Fruit fly (Drosophila melanogaster): ENCODE results near the gene CG32192.

The CG32192 gene

DNA sequence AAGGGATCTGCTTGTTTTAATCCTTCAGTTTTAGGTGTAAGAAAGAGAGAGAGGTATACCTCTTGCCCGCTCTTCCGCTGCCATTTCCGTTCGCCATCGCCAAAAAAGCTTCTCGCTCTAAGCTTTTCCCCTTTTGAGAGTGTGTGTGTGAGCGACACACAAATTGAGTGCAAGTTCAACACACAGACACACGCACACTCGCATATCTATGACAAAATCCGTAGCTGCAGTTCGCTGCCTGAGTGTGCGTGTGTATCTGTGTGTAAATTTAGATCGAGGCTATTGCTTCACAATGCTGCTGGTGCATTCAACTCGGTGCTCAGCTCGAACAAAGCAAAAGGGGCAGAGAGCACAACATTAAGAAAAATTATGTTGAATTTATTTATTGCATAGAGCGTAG, 19.2 kb upstream of the CG32192 start:
- TF ChIP-seq Rel (GFP tag; optimal IDR thresholded peaks at IDR 0.05) (no peak), Rel (tag; optimal IDR thresholded peaks at IDR 0.05) (peak; percentile 31), dmrt93B (GFP tag; optimal IDR thresholded peaks at IDR 0.05) (no peak), Sp1 (GFP tag; optimal IDR thresholded peaks at IDR 0.05) (peak; percentile 51), br (GFP tag; optimal IDR thresholded peaks at IDR 0.05) (peak; percentile 6), woc (GFP tag; optimal IDR thresholded peaks at IDR 0.05) (no peak), HLH106 (tag; optimal IDR thresholded peaks at IDR 0.05) (no peak), lola (GFP tag; optimal IDR thresholded peaks at IDR 0.05) (no peak), rgr (GFP tag; optimal IDR thresholded peaks at IDR 0.05) (peak; percentile 36)

- TF ChIP-seq lola (GFP tag; optimal IDR thresholded peaks at IDR 0.05) (no peak), HLH106 (tag; optimal IDR thresholded peaks at IDR 0.05) (peak; percentile 7), sage (GFP tag; optimal IDR thresholded peaks at IDR 0.05) (no peak), N (GFP tag; optimal IDR thresholded peaks at IDR 0.05) (no peak), Vsx2 (GFP tag; optimal IDR thresholded peaks at IDR 0.05; ENCODE audit: partially characterized antibody) (no peak), tai (GFP tag; optimal IDR thresholded peaks at IDR 0.05) (no peak), foxo (GFP tag; optimal IDR thresholded peaks at IDR 0.05) (peak in 1 of 2 experiments; percentile 6), Myc (optimal IDR thresholded peaks at IDR 0.05) (no peak), CrebA (GFP tag; optimal IDR thresholded peaks at IDR 0.05; ENCODE audit: borderline replicate concordance) (no peak), Dfd (GFP tag; optimal IDR thresholded peaks at IDR 0.05) (no peak), usp (GFP tag; optimal IDR thresholded peaks at IDR 0.05) (no peak), rgr (GFP tag; optimal IDR thresholded peaks at IDR 0.05) (no peak), br (GFP tag; optimal IDR thresholded peaks at IDR 0.05) (no peak), Hr78 (GFP tag; optimal IDR thresholded peaks at IDR 0.05) (no peak), sv (GFP tag; optimal IDR thresholded peaks at IDR 0.05) (no peak)
These were observed 18.2 kb upstream of the CG32192 start for dm6 chr3L:18021886-18022285.

DNA sequence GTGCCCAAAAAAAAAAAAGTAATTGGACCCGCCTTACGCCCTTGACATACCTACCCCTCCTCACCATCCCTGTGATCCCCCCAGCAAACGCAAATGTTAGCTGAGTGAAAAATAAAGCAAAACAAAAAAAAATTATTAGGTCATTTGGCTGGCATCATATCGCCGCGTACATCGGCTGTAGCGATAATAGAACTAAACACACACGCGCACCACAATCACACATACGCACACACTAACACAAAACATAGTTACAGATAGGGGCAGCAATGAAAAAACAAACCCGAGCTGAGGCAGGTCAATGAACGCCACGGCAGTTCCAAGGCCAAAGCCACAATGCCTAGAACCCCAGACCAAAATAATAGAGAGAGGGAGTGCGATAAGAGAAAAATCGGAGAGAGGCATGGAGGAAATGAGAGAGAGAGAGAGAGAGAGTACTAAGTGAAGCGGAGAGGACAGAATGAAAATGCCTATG, 17.6 kb upstream of the CG32192 start:
- peak; percentile 24 for TF ChIP-seq Dfd (GFP tag; optimal IDR thresholded peaks at IDR 0.05)
- no peak for TF ChIP-seq tai (GFP tag; optimal IDR thresholded peaks at IDR 0.05)
- peak in 1 of 2 experiments; percentile 73 for TF ChIP-seq dl (GFP tag; optimal IDR thresholded peaks at IDR 0.05; ENCODE audit: insufficient read depth in 1 of 2, partially characterized antibody in 2 of 2)
- no peak for TF ChIP-seq Sp1 (GFP tag; optimal IDR thresholded peaks at IDR 0.05)
- no peak for TF ChIP-seq Rel (GFP tag; optimal IDR thresholded peaks at IDR 0.05)
- TF ChIP-seq Rel (tag; optimal IDR thresholded peaks at IDR 0.05): peak; percentile 75
- peak; percentile 10 for TF ChIP-seq br (GFP tag; optimal IDR thresholded peaks at IDR 0.05)
- TF ChIP-seq Dif (GFP tag; optimal IDR thresholded peaks at IDR 0.05; ENCODE audit: partially characterized antibody): peak; percentile 54

DNA sequence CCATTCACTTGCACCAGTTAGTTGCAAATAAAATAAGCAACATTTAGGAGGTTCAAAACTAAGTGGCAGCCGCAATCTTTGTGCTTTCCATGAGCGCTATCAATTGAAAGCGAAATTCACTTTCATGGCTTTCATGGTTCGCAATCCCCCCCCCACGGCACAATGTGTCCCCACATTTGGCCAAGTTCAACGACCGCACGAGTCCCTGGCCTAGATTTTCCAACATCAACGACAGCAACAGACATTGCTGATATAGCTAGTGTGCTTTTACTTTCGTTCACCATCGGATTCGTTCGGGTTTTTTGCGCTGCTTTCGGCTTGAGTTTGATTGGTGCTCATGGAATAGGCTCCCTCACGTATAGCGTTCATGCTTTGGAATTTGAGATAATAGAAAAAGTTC, 16.5 kb upstream of the CG32192 start:
- TF ChIP-seq Dfd (GFP tag; optimal IDR thresholded peaks at IDR 0.05): no peak
- no peak for TF ChIP-seq N (GFP tag; optimal IDR thresholded peaks at IDR 0.05)
- no peak for TF ChIP-seq CG32264 (GFP tag; optimal IDR thresholded peaks at IDR 0.05)
- TF ChIP-seq sv (GFP tag; optimal IDR thresholded peaks at IDR 0.05): no peak
- TF ChIP-seq Myc (optimal IDR thresholded peaks at IDR 0.05): no peak
- TF ChIP-seq Vsx2 (GFP tag; optimal IDR thresholded peaks at IDR 0.05; ENCODE audit: partially characterized antibody): no peak
- no peak for TF ChIP-seq lola (GFP tag; optimal IDR thresholded peaks at IDR 0.05)
- no peak for TF ChIP-seq psq (GFP tag; optimal IDR thresholded peaks at IDR 0.05)
- peak; percentile 19 for TF ChIP-seq br (GFP tag; optimal IDR thresholded peaks at IDR 0.05)
- no peak for TF ChIP-seq sage (GFP tag; optimal IDR thresholded peaks at IDR 0.05)
- no peak for TF ChIP-seq rgr (GFP tag; optimal IDR thresholded peaks at IDR 0.05)
- TF ChIP-seq dsf (GFP tag; optimal IDR thresholded peaks at IDR 0.05; ENCODE audit: borderline replicate concordance): no peak
- TF ChIP-seq Rel (GFP tag; optimal IDR thresholded peaks at IDR 0.05): no peak
- TF ChIP-seq Rel (tag; optimal IDR thresholded peaks at IDR 0.05): peak; percentile 88
- TF ChIP-seq Jra (GFP tag; optimal IDR thresholded peaks at IDR 0.05): no peak
- TF ChIP-seq usp (GFP tag; optimal IDR thresholded peaks at IDR 0.05): no peak
- TF ChIP-seq Hnf4 (GFP tag; optimal IDR thresholded peaks at IDR 0.05): no peak
- TF ChIP-seq Sp1 (GFP tag; optimal IDR thresholded peaks at IDR 0.05): peak; percentile 3

- no peak for TF ChIP-seq Rel (GFP tag; optimal IDR thresholded peaks at IDR 0.05)
- peak; percentile 86 for TF ChIP-seq Rel (tag; optimal IDR thresholded peaks at IDR 0.05)
- no peak for TF ChIP-seq tai (GFP tag; optimal IDR thresholded peaks at IDR 0.05)
- TF ChIP-seq CG32264 (GFP tag; optimal IDR thresholded peaks at IDR 0.05): no peak
- TF ChIP-seq Hnf4 (GFP tag; optimal IDR thresholded peaks at IDR 0.05): no peak
These were observed 15.5 kb upstream of the CG32192 start for dm6 chr3L:18024589-18024988.

DNA sequence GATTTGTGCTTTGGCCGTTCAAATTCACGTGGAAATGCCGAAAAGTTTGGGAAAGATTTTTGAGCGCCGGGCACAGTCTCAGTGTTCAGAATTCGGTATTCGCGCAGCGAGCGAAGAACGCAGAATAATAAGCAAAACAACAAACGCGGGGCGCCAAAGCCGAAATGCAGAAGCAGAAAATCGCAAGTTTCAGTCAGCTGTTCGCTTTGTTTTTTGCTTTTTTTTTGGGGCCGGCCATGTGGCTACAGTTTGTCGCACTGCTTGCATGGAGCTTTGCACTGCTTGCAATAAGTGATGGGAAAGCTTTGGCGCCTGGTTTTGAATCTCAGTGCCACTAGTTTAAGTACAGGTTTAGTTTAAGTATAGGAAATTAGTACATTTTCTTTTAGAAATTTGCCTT, 14.2 kb upstream of the CG32192 start:
- no peak for TF ChIP-seq GATAd (GFP tag; optimal IDR thresholded peaks at IDR 0.05)
- TF ChIP-seq Sp1 (GFP tag; optimal IDR thresholded peaks at IDR 0.05): peak; percentile 57
- no peak for TF ChIP-seq Hnf4 (GFP tag; optimal IDR thresholded peaks at IDR 0.05)
- no peak for TF ChIP-seq woc (GFP tag; optimal IDR thresholded peaks at IDR 0.05)
- no peak for TF ChIP-seq Abd-B (GFP tag; optimal IDR thresholded peaks at IDR 0.05)
- peak; percentile 57 for TF ChIP-seq psq (GFP tag; optimal IDR thresholded peaks at IDR 0.05)
- TF ChIP-seq fru (GFP tag; optimal IDR thresholded peaks at IDR 0.05): no peak
- peak; percentile 100 for TF ChIP-seq lola (GFP tag; optimal IDR thresholded peaks at IDR 0.05)
- peak; percentile 48 for TF ChIP-seq Myc (optimal IDR thresholded peaks at IDR 0.05)
- peak; percentile 5 for TF ChIP-seq br (GFP tag; optimal IDR thresholded peaks at IDR 0.05)
- peak; percentile 28 for TF ChIP-seq h (GFP tag; optimal IDR thresholded peaks at IDR 0.05)
- no peak for TF ChIP-seq Rel (GFP tag; optimal IDR thresholded peaks at IDR 0.05)
- peak; percentile 49 for TF ChIP-seq Rel (tag; optimal IDR thresholded peaks at IDR 0.05)
- peak; percentile 32 for TF ChIP-seq CrebA (GFP tag; optimal IDR thresholded peaks at IDR 0.05; ENCODE audit: borderline replicate concordance)
- peak; percentile 88 for TF ChIP-seq jim (GFP tag; optimal IDR thresholded peaks at IDR 0.05)
- TF ChIP-seq Vsx2 (GFP tag; optimal IDR thresholded peaks at IDR 0.05; ENCODE audit: partially characterized antibody): no peak
- peak; percentile 7 for TF ChIP-seq dl (GFP tag; optimal IDR thresholded peaks at IDR 0.05; ENCODE audit: insufficient read depth in 1 of 2, partially characterized antibody in 2 of 2)
- TF ChIP-seq N (GFP tag; optimal IDR thresholded peaks at IDR 0.05): peak; percentile 66

All from whole organism, wandering third instar larva.